Fruit fly (Drosophila melanogaster) whole organism, adult: ENCODE measurements around the gene Pka-C1.
A peak's percentile ranks its signal among the peaks of the same experiment; 100 is the strongest.

ENCODE experiments used
- CG11617 ChIP-seq: fragments of 200-800 bp; sonication (Bioruptor generic); optimal IDR thresholded peaks from 2 replicates; lab custom pipeline; 2017; ENCODE audit warnings: mild to moderate bottlenecking, missing biosample characterization, missing genetic modification reagents, missing genetic modification characterization
- CG12768 ChIP-seq: fragments of 200-800 bp; sonication (Bioruptor generic); optimal IDR thresholded peaks from 2 replicates; lab custom pipeline; 2017; ENCODE audit warnings: missing biosample characterization, missing genetic modification characterization, mild to moderate bottlenecking, moderate library complexity, missing genetic modification reagents
- CG5204 ChIP-seq: fragments of 200-800 bp; sonication (Bioruptor generic); optimal IDR thresholded peaks from 2 replicates; lab custom pipeline; 2016; ENCODE audit warnings: missing biosample characterization, missing genetic modification characterization
- CG7101 ChIP-seq: fragments of 200-800 bp; sonication (Bioruptor generic); optimal IDR thresholded peaks from 2 replicates; lab custom pipeline; 2018; ENCODE audit warnings: missing biosample characterization, mild to moderate bottlenecking, missing genetic modification characterization, moderate library complexity
- Crg-1 ChIP-seq: fragments of 200-800 bp; sonication (Bioruptor generic); optimal IDR thresholded peaks from 2 replicates; lab custom pipeline; 2016; ENCODE audit warnings: missing biosample characterization, missing genetic modification characterization
- Hr96 ChIP-seq: fragments of 200-800 bp; sonication (Bioruptor generic); optimal IDR thresholded peaks from 2 replicates; lab custom pipeline; 2016; ENCODE audit warnings: missing biosample characterization, missing genetic modification characterization
- Mnt ChIP-seq: fragments of 200-800 bp; sonication (Bioruptor generic); optimal IDR thresholded peaks from 2 replicates; lab custom pipeline; 2016; ENCODE audit warnings: missing biosample characterization, mild to moderate bottlenecking, missing genetic modification characterization
- kay ChIP-seq: fragments of 200-800 bp; sonication (Bioruptor generic); peaks from one replicate; lab custom pipeline; 2016; ENCODE audit warnings: missing biosample characterization, missing genetic modification characterization, borderline replicate concordance
- ovo ChIP-seq: fragments of 200-800 bp; sonication (Bioruptor generic); optimal IDR thresholded peaks from 2 replicates; lab custom pipeline; 2016; ENCODE audit warnings: missing biosample characterization, missing genetic modification characterization
- tj ChIP-seq: fragments of 200-800 bp; sonication (Bioruptor generic); optimal IDR thresholded peaks from 3 replicates; lab custom pipeline; 2017; ENCODE audit warnings: missing biosample characterization, mild to moderate bottlenecking, missing genetic modification characterization, moderate library complexity
- toe ChIP-seq: fragments of 200-800 bp; sonication (Bioruptor generic); optimal IDR thresholded peaks from 2 replicates; lab custom pipeline; 2016; ENCODE audit warnings: missing biosample characterization, missing genetic modification characterization

- TF ChIP-seq tj (GFP tag; lab: Kevin White, UChicago) (no peak), CG11617 (GFP tag; lab: Kevin White, UChicago) (no peak), kay (GFP tag; lab: Kevin White, UChicago) (peak; percentile 70), Mnt (GFP tag; lab: Kevin White, UChicago) (no peak), ovo (GFP tag; lab: Kevin White, UChicago) (no peak), CG7101 (tag; lab: Kevin White, UChicago) (no peak), CG5204 (GFP tag; lab: Kevin White, UChicago) (no peak), toe (GFP tag; lab: Kevin White, UChicago) (no peak), Hr96 (GFP tag; lab: Kevin White, UChicago) (no peak), CG12768 (GFP tag; lab: Kevin White, UChicago) (no peak), Crg-1 (GFP tag; lab: Kevin White, UChicago) (no peak)
Observed at dm6 chr2L:9691230-9691629, 7.9 kb downstream of the Pka-C1 start.
